Fruit fly (Drosophila melanogaster): ENCODE results near the gene Nprl2.

Nprl2 gene

dm6 chrX:16833097-16833496 is 51.1 kb downstream of the Nprl2 start (continued):
- TF ChIP-seq zfh1 (GFP tag; IDR thresholded peaks at IDR 0.05) (peak; percentile 81), Hey (tag; optimal IDR thresholded peaks at IDR 0.05) (no peak), wor (GFP tag; IDR thresholded peaks at IDR 0.05) (peak; percentile 65), CG6654 (GFP tag; optimal IDR thresholded peaks at IDR 0.05) (peak; percentile 63), repo (GFP tag; optimal IDR thresholded peaks at IDR 0.05) (peak; percentile 60), CG6683 (GFP tag; optimal IDR thresholded peaks at IDR 0.05) (no peak), CG14050 (GFP tag; IDR thresholded peaks at IDR 0.05) (peak; percentile 66), schlank (tag; optimal IDR thresholded peaks at IDR 0.05) (peak; percentile 23), HLH4C (GFP tag; IDR thresholded peaks at IDR 0.05; ENCODE audit: partially characterized antibody) (no peak), luna (GFP tag; optimal IDR thresholded peaks at IDR 0.05) (no peak), ac (GFP tag; optimal IDR thresholded peaks at IDR 0.05) (no peak), CG11456 (GFP tag; IDR thresholded peaks at IDR 0.05) (peak; percentile 68), kay (GFP tag; optimal IDR thresholded peaks at IDR 0.05) (peak; percentile 31), pnt (GFP tag; optimal IDR thresholded peaks at IDR 0.05) (peak; percentile 71), Dek (tag; optimal IDR thresholded peaks at IDR 0.05) (peak; percentile 27), CG14441 (GFP tag; IDR thresholded peaks at IDR 0.05) (peak; percentile 70), Atf6 (GFP tag; IDR thresholded peaks at IDR 0.05) (0 out of 2 replicates have a peak, but pooled peaks have one; percentile 24), ssp (GFP tag; IDR thresholded peaks at IDR 0.05) (no peak), Gug (GFP tag; IDR thresholded peaks at IDR 0.05) (peak; percentile 44; the same call in 3 of the 4 replicates), Oaz (GFP tag; IDR thresholded peaks at IDR 0.05) (peak; percentile 66), tx (GFP tag; optimal IDR thresholded peaks at IDR 0.05) (peak; percentile 55), ranshi (GFP tag; IDR thresholded peaks at IDR 0.05) (peak; percentile 66), CrebB (tag; optimal IDR thresholded peaks at IDR 0.05) (peak; percentile 22), NFAT (GFP tag; IDR thresholded peaks at IDR 0.05) (0 out of 2 replicates have a peak, but pooled peaks have one; percentile 15), CG1024 (GFP tag; IDR thresholded peaks at IDR 0.05) (peak; percentile 61), chn (GFP tag; optimal IDR thresholded peaks at IDR 0.05) (peak; percentile 42), CG10565 (GFP tag; optimal IDR thresholded peaks at IDR 0.05) (no peak), row (GFP tag; IDR thresholded peaks at IDR 0.05) (peak; percentile 78), CG11695 (GFP tag; IDR thresholded peaks at IDR 0.05) (peak; percentile 61; the same call in 2 of the 3 replicates), Mes4 (GFP tag; optimal IDR thresholded peaks at IDR 0.05) (peak; percentile 69), C15 (GFP tag; IDR thresholded peaks at IDR 0.05) (no peak), bbx (GFP tag; IDR thresholded peaks at IDR 0.05; ENCODE audit: partially characterized antibody) (no peak), Sin3A (optimal IDR thresholded peaks at IDR 0.05) (no peak), emc (GFP tag; optimal IDR thresholded peaks at IDR 0.05) (no peak), CG34376 (GFP tag; optimal IDR thresholded peaks at IDR 0.05) (no peak), psq (GFP tag; optimal IDR thresholded peaks at IDR 0.05) (no peak), yki (optimal IDR thresholded peaks at IDR 0.05) (no peak), CG10209 (GFP tag; optimal IDR thresholded peaks at IDR 0.05) (peak; percentile 67), ato (GFP tag; IDR thresholded peaks at IDR 0.05; ENCODE audit: partially characterized antibody) (no peak), ems (GFP tag; optimal IDR thresholded peaks at IDR 0.05) (peak; percentile 61), CG3407 (GFP tag; optimal IDR thresholded peaks at IDR 0.05) (peak; percentile 74), esg (GFP tag; conservative IDR thresholded peaks at IDR 0.05) (peak; percentile 64), tap (tag; optimal IDR thresholded peaks at IDR 0.05) (peak; percentile 76), CG4617 (GFP tag; optimal IDR thresholded peaks at IDR 0.05; ENCODE audit: borderline replicate concordance) (peak; percentile 14), CG12659 (GFP tag; optimal IDR thresholded peaks at IDR 0.05) (peak; percentile 62), Hsf (GFP tag; optimal IDR thresholded peaks at IDR 0.05) (peak; percentile 68), CG7839 (tag; optimal IDR thresholded peaks at IDR 0.05) (peak; percentile 84), B-H2 (GFP tag; optimal IDR thresholded peaks at IDR 0.05) (no peak), Med (GFP tag) (peak; percentile 90), Poxn (GFP tag; IDR thresholded peaks at IDR 0.05) (no peak), Ets65A (GFP tag) (peak; percentile 80), Fer3 (tag; optimal IDR thresholded peaks at IDR 0.05) (peak; percentile 49), Vsx1 (GFP tag; optimal IDR thresholded peaks at IDR 0.05) (peak; percentile 33)
